Worm (Caenorhabditis elegans) whole organism, L4/young adult: Measurements from ENCODE around the gene C54C6.7.

Source experiments
- W03F9.2 ChIP-seq: fragments of 150-350 bp; optimal IDR thresholded peaks from 2 replicates; lab custom pipeline; 2014; ENCODE audit warnings: missing biosample characterization, missing genetic modification characterization
- dao-5 ChIP-seq: sonication (generic microtip); optimal IDR thresholded peaks from 2 replicates; lab custom pipeline; 2016; ENCODE audit warnings: missing genotype, missing genetic modification characterization, moderate library complexity, missing compliant biosample characterization
- him-1 ChIP-seq: sonication (generic microtip); optimal IDR thresholded peaks from 2 replicates; lab custom pipeline; 2016; ENCODE audit warnings: missing genotype, missing genetic modification reagents, missing genetic modification characterization, missing compliant biosample characterization

Gene C54C6.7

ce11 chrIII:3549750-3550149 lies 3.5 kb upstream of the C54C6.7 start, which contains the start of gene C54C6.5:
Gene C54C6.5, minus strand, starts transcription at chrIII:3549850.
- no peak for TF ChIP-seq dao-5 (tag; lab: Kevin White, UChicago)
- TF ChIP-seq W03F9.2 (tag; lab: Kevin White, UChicago) = no peak
- no peak for TF ChIP-seq him-1 (tag; lab: Kevin White, UChicago)

DNA sequence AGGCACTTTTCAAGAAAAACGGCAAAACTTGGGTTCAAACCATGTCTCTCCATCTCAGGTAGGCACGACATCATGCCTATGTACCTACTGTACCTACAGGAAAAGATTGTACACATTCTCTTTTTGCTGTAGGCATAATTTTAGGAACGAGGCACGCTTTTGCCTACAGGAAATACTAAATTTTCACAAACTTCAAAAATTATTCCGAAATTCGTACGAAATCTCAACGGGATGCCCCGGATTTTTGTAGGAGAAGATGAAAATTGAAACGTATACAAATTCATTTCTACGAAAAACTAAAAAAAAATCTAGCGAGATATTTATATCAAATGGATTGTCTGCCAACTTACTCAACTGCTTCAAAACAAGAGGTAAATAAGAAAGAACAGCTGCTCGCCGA lies 1.8 kb upstream of the C54C6.7 start, which contains the start of gene C54C6.11:
Gene C54C6.11, plus strand, starts transcription at position 301 of the 400 bp plus-strand sequence.
- no peak for TF ChIP-seq W03F9.2 (tag; lab: Kevin White, UChicago)

DNA sequence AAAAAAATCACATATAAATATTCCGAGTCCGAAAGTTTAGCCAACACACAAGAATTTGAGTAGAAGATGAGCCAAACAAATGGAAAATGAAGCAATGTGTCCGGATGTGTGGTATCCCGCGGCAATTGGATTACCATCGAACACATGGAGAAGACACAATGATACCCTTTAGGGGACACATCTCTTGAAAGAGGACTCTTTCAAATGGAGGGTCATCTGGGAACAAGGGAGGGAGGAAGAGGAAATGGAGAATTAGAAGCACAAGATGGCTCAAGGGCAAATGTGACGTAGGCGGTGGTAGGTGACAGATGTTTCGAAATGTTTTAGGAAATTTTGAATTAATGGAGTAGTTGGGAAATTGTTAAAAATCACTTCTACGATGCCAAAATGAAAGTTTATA lies 3.2 kb downstream of the C54C6.7 start:
- TF ChIP-seq him-1 (tag; lab: Kevin White, UChicago) = no peak
- no peak for TF ChIP-seq W03F9.2 (tag; lab: Kevin White, UChicago)
- TF ChIP-seq dao-5 (tag; lab: Kevin White, UChicago) = no peak

DNA sequence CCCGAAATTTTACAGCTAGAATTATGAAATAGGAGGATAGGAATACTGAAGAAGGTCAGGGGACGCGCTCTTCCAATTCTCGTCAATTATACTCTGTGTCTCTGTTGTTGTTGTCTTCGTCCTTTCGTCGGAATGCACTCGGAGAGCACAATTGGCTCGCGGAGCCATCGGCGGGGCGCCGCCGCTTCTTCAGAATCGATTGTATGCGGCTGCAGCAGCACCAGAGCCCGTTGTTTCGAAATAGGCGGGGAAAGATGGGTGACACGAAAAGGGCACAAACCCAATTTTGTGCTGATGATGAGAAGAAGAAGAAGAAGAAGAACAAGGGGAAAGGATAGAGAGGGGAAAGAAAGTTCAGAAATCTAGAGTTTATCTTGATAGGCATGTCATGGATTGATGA lies 4.1 kb downstream of the C54C6.7 start:
- TF ChIP-seq dao-5 (tag; lab: Kevin White, UChicago) (no peak), him-1 (tag; lab: Kevin White, UChicago) (peak; percentile 9)

ce11 chrIII:3541539-3541938 lies 4.7 kb downstream of the C54C6.7 start, which contains the start of gene ben-1:
Gene ben-1, minus strand, starts transcription at chrIII:3541639.
- TF ChIP-seq dao-5 (tag; lab: Kevin White, UChicago) = no peak
- no peak for TF ChIP-seq W03F9.2 (tag; lab: Kevin White, UChicago)
- no peak for TF ChIP-seq him-1 (tag; lab: Kevin White, UChicago)

DNA sequence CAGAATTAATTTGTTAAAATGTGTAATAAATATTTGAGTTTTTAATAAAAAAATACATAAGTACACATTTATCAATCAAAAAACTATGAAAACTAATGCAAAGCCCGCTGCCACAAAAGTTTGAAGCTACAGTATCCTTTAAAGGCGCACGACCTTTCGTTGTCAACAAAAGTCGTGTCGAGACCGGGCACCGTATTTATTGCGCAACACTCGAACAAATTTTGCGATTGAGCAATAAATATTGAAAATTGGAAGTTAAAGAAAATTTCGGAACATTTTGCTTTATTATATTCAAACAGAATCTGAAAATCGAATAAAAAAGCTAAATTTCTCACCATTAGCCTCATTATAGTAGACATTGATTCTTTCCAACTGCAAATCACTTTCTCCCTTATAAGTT lies 5.1 kb downstream of the C54C6.7 start:
- no peak for TF ChIP-seq him-1 (tag; lab: Kevin White, UChicago)
- no peak for TF ChIP-seq W03F9.2 (tag; lab: Kevin White, UChicago)
- no peak for TF ChIP-seq dao-5 (tag; lab: Kevin White, UChicago)

- TF ChIP-seq W03F9.2 (tag; lab: Kevin White, UChicago) = peak; percentile 76
- no peak for TF ChIP-seq him-1 (tag; lab: Kevin White, UChicago)
Observed at ce11 chrIII:3540424-3540823, 5.8 kb downstream of the C54C6.7 start.

- TF ChIP-seq him-1 (tag; lab: Kevin White, UChicago) = no peak
- no peak for TF ChIP-seq W03F9.2 (tag; lab: Kevin White, UChicago)
- no peak for TF ChIP-seq dao-5 (tag; lab: Kevin White, UChicago)
Observed at ce11 chrIII:3539499-3539898, 6.7 kb downstream of the C54C6.7 start.

DNA sequence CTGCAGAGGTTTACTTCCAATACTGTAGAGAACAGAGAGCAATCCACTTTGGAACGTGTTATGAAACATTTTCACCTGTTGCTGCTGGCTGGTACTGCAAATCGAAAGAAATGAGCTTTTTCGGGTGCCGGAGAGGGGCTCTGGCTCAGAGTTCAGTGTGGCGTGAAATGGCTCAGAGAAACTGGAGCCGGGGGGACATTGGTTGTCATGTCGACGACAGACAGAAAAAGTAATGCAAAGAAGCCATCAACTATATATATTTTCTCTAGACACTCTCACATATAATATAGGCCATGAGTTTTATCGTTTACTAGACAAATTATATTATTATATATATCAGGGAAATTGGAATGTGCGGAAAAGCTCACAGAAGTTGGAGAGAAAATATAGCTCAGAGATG lies 8.8 kb downstream of the C54C6.7 start, which contains the start of gene cfap-20:
Gene cfap-20, minus strand, starts transcription at position 101 of the 400 bp plus-strand sequence.
- no peak for TF ChIP-seq him-1 (tag; lab: Kevin White, UChicago)
- TF ChIP-seq dao-5 (tag; lab: Kevin White, UChicago) = no peak
- TF ChIP-seq W03F9.2 (tag; lab: Kevin White, UChicago) = no peak

- TF ChIP-seq W03F9.2 (tag; lab: Kevin White, UChicago) (no peak), him-1 (tag; lab: Kevin White, UChicago) (no peak), dao-5 (tag; lab: Kevin White, UChicago) (no peak)
Observed at ce11 chrIII:3534185-3534584, 12.0 kb downstream of the C54C6.7 start.

- TF ChIP-seq him-1 (tag; lab: Kevin White, UChicago) (peak; percentile 35), W03F9.2 (tag; lab: Kevin White, UChicago) (no peak), dao-5 (tag; lab: Kevin White, UChicago) (no peak)
Observed at ce11 chrIII:3532035-3532434, 14.2 kb downstream of the C54C6.7 start.

- TF ChIP-seq W03F9.2 (tag; lab: Kevin White, UChicago) (no peak), dao-5 (tag; lab: Kevin White, UChicago) (no peak), him-1 (tag; lab: Kevin White, UChicago) (no peak)
Observed at ce11 chrIII:3529744-3530208, 16.4 kb downstream of the C54C6.7 start, which contains the start of gene pitp-1. Gene pitp-1, minus strand, starts transcription at chrIII:3529794.

ce11 chrIII:3528342-3528741 lies 17.9 kb downstream of the C54C6.7 start, which contains the start of gene rpl-37:
Gene rpl-37, plus strand, starts transcription at chrIII:3528642.
- TF ChIP-seq dao-5 (tag; lab: Kevin White, UChicago) (no peak), W03F9.2 (tag; lab: Kevin White, UChicago) (no peak), him-1 (tag; lab: Kevin White, UChicago) (no peak)

- TF ChIP-seq W03F9.2 (tag; lab: Kevin White, UChicago) = no peak
Observed at ce11 chrIII:3523363-3523762, 22.9 kb downstream of the C54C6.7 start.
